Comparison of ENCODE assay signal across 1 fruit fly cellular context in genomic region chr3L:145998-146576, dm6.
TF ChIP-seq lines count a peak whose summit lies in the region.

CG6845 (plus strand) TSS chr3L:146433.

TF ChIP-seq in whole organism, embryonic, 481 proteins besides CTCF, POLR2A, EP300 and RAD21 (continued from another document and continues in another):
- TF ChIP-seq CG8290 (GFP tag; optimal IDR thresholded peaks at IDR 0.05; lab: Kevin White, UChicago) (peak; percentile 91), CG8290 (tag; optimal IDR thresholded peaks at IDR 0.05; lab: Kevin White, UChicago) (peak in 1 of 2 experiments; percentile 25), CG3995 (GFP tag; optimal IDR thresholded peaks at IDR 0.05; lab: Kevin White, UChicago) (no peak), CG3838 (GFP tag; optimal IDR thresholded peaks at IDR 0.05; lab: Kevin White, UChicago) (no peak), wdn (GFP tag; IDR thresholded peaks at IDR 0.05; lab: Robert Waterston, UW) (no peak), CG34376 (GFP tag; optimal IDR thresholded peaks at IDR 0.05; lab: Kevin White, UChicago) (peak; percentile 19), ken (GFP tag; IDR thresholded peaks at IDR 0.05; lab: Robert Waterston, UW) (no peak), tin (GFP tag; optimal IDR thresholded peaks at IDR 0.05; lab: Kevin White, UChicago) (no peak), CG9609 (GFP tag; optimal IDR thresholded peaks at IDR 0.05; lab: Kevin White, UChicago) (no peak), CG4360 (GFP tag; IDR thresholded peaks at IDR 0.05; lab: Robert Waterston, UW) (peak; percentile 89), CG9215 (GFP tag; IDR thresholded peaks at IDR 0.05; lab: Robert Waterston, UW) (no peak), CG15479 (GFP tag; optimal IDR thresholded peaks at IDR 0.05; lab: Kevin White, UChicago) (no peak), CG16779 (GFP tag; IDR thresholded peaks at IDR 0.05; lab: Robert Waterston, UW) (no peak), ash1 (GFP tag; optimal IDR thresholded peaks at IDR 0.05; lab: Kevin White, UChicago) (no peak), Hmr (GFP tag; optimal IDR thresholded peaks at IDR 0.05; lab: Kevin White, UChicago) (peak; percentile 36), CG15514 (GFP tag; optimal IDR thresholded peaks at IDR 0.05; lab: Kevin White, UChicago) (peak; percentile 66), psq (GFP tag; optimal IDR thresholded peaks at IDR 0.05; lab: Kevin White, UChicago) (no peak), insv (GFP tag; optimal IDR thresholded peaks at IDR 0.05; lab: Kevin White, UChicago) (no peak), CG15011 (GFP tag; optimal IDR thresholded peaks at IDR 0.05; lab: Kevin White, UChicago) (no peak), CG6272 (GFP tag; IDR thresholded peaks at IDR 0.05; lab: Robert Waterston, UW) (no peak), CG9797 (GFP tag; optimal IDR thresholded peaks at IDR 0.05; lab: Kevin White, UChicago) (peak; percentile 90), CG17912 (GFP tag; optimal IDR thresholded peaks at IDR 0.05; lab: Kevin White, UChicago) (no peak), CG31388 (GFP tag; optimal IDR thresholded peaks at IDR 0.05; lab: Kevin White, UChicago) (no peak), CG7987 (GFP tag; optimal IDR thresholded peaks at IDR 0.05; lab: Kevin White, UChicago) (no peak), CG1647 (GFP tag; optimal IDR thresholded peaks at IDR 0.05; lab: Kevin White, UChicago) (no peak), ewg (GFP tag; optimal IDR thresholded peaks at IDR 0.05; lab: Kevin White, UChicago) (no peak), NK7.1 (GFP tag; optimal IDR thresholded peaks at IDR 0.05; lab: Kevin White, UChicago) (no peak), hbn (GFP tag; IDR thresholded peaks at IDR 0.05; lab: Robert Waterston, UW; ENCODE audit: partially characterized antibody) (peak; percentile 81), hkb (optimal IDR thresholded peaks at IDR 0.05; lab: Kevin White, UChicago) (no peak), hkb (GFP tag; IDR thresholded peaks at IDR 0.05; lab: Robert Waterston, UW) (no peak), unpg (GFP tag; optimal IDR thresholded peaks at IDR 0.05; lab: Kevin White, UChicago) (no peak), hb (GFP tag; IDR thresholded peaks at IDR 0.05; lab: Robert Waterston, UW; ENCODE audit: partially characterized antibody) (peak; percentile 81), CG11093 (GFP tag; IDR thresholded peaks at IDR 0.05; lab: Robert Waterston, UW) (no peak), CG1529 (GFP tag; optimal IDR thresholded peaks at IDR 0.05; lab: Kevin White, UChicago) (no peak), bcd (GFP tag; optimal IDR thresholded peaks at IDR 0.05; lab: Kevin White, UChicago) (no peak), CG14965 (GFP tag; optimal IDR thresholded peaks at IDR 0.05; lab: Kevin White, UChicago; ENCODE audit: borderline replicate concordance) (no peak), sens-2 (GFP tag; IDR thresholded peaks at IDR 0.05; lab: Robert Waterston, UW) (no peak), ato (GFP tag; IDR thresholded peaks at IDR 0.05; lab: Robert Waterston, UW; ENCODE audit: partially characterized antibody) (peak; percentile 86), NC2α (GFP tag; optimal IDR thresholded peaks at IDR 0.05; lab: Kevin White, UChicago) (no peak), en (GFP tag; optimal IDR thresholded peaks at IDR 0.05; lab: Kevin White, UChicago) (no peak), CG12236 (GFP tag; optimal IDR thresholded peaks at IDR 0.05; lab: Kevin White, UChicago) (no peak), E2f1 (GFP tag; IDR thresholded peaks at IDR 0.05; lab: Robert Waterston, UW) (no peak), CoRest (tag; optimal IDR thresholded peaks at IDR 0.05; lab: Kevin White, UChicago) (peak; percentile 38), dmrt11E (tag; optimal IDR thresholded peaks at IDR 0.05; lab: Kevin White, UChicago) (no peak), cad (GFP tag; optimal IDR thresholded peaks at IDR 0.05; lab: Kevin White, UChicago) (no peak), rib (GFP tag; IDR thresholded peaks at IDR 0.05; lab: Robert Waterston, UW) (no peak), CG4707 (GFP tag; optimal IDR thresholded peaks at IDR 0.05; lab: Kevin White, UChicago) (no peak), Hr51 (GFP tag; optimal IDR thresholded peaks at IDR 0.05; lab: Kevin White, UChicago) (no peak), CG17328 (GFP tag; IDR thresholded peaks at IDR 0.05; lab: Robert Waterston, UW) (no peak), PHDP (tag; optimal IDR thresholded peaks at IDR 0.05; lab: Kevin White, UChicago) (no peak), CG13424 (tag; optimal IDR thresholded peaks at IDR 0.05; lab: Kevin White, UChicago) (no peak), CG2678 (tag; optimal IDR thresholded peaks at IDR 0.05; lab: Kevin White, UChicago) (no peak), NfI (GFP tag; optimal IDR thresholded peaks at IDR 0.05; lab: Kevin White, UChicago) (no peak), toy (GFP tag; IDR thresholded peaks at IDR 0.05; lab: Robert Waterston, UW) (no peak), wek (GFP tag; optimal IDR thresholded peaks at IDR 0.05; lab: Kevin White, UChicago) (no peak), slou (GFP tag; optimal IDR thresholded peaks at IDR 0.05; lab: Kevin White, UChicago) (no peak), CG42726 (GFP tag; IDR thresholded peaks at IDR 0.05; lab: Robert Waterston, UW; ENCODE audit: partially characterized antibody) (0 out of 2 replicates have a peak, but pooled peaks have one; percentile 31), CG13775 (GFP tag; optimal IDR thresholded peaks at IDR 0.05; lab: Kevin White, UChicago) (no peak), Dip2 (GFP tag; IDR thresholded peaks at IDR 0.05; lab: Robert Waterston, UW) (no peak), trem (tag; optimal IDR thresholded peaks at IDR 0.05; lab: Kevin White, UChicago) (peak; percentile 81), Lim3 (GFP tag; IDR thresholded peaks at IDR 0.05; lab: Robert Waterston, UW) (no peak), Xbp1 (GFP tag; optimal IDR thresholded peaks at IDR 0.05; lab: Kevin White, UChicago) (no peak), odd (GFP tag; optimal IDR thresholded peaks at IDR 0.05; lab: Kevin White, UChicago) (no peak), vvl (GFP tag; IDR thresholded peaks at IDR 0.05; lab: Robert Waterston, UW) (no peak), CG13287 (GFP tag; IDR thresholded peaks at IDR 0.05; lab: Robert Waterston, UW; ENCODE audit: partially characterized antibody) (peak; percentile 93), CG6765 (GFP tag; optimal IDR thresholded peaks at IDR 0.05; lab: Kevin White, UChicago) (no peak), CG13624 (GFP tag; optimal IDR thresholded peaks at IDR 0.05; lab: Kevin White, UChicago) (no peak), Chrac-16 (GFP tag; optimal IDR thresholded peaks at IDR 0.05; lab: Kevin White, UChicago) (no peak), Meics (GFP tag; optimal IDR thresholded peaks at IDR 0.05; lab: Kevin White, UChicago) (no peak), Mrtf (GFP tag; IDR thresholded peaks at IDR 0.05; lab: Robert Waterston, UW) (no peak), CG17612 (GFP tag; IDR thresholded peaks at IDR 0.05; lab: Robert Waterston, UW) (no peak), CG4617 (GFP tag; optimal IDR thresholded peaks at IDR 0.05; lab: Kevin White, UChicago; ENCODE audit: borderline replicate concordance) (no peak), Sox100B (GFP tag; optimal IDR thresholded peaks at IDR 0.05; lab: Kevin White, UChicago) (no peak), HmgZ (tag; optimal IDR thresholded peaks at IDR 0.05; lab: Kevin White, UChicago) (peak; percentile 56), exex (tag; optimal IDR thresholded peaks at IDR 0.05; lab: Kevin White, UChicago) (no peak), CG8924 (tag; optimal IDR thresholded peaks at IDR 0.05; lab: Kevin White, UChicago) (no peak), Sry-δ (GFP tag; optimal IDR thresholded peaks at IDR 0.05; lab: Kevin White, UChicago) (peak; percentile 73), CG1233 (GFP tag; optimal IDR thresholded peaks at IDR 0.05; lab: Kevin White, UChicago) (no peak), CG31441 (GFP tag; IDR thresholded peaks at IDR 0.05; lab: Robert Waterston, UW) (no peak), Hr3 (GFP tag; optimal IDR thresholded peaks at IDR 0.05; lab: Kevin White, UChicago) (no peak), danr (GFP tag; IDR thresholded peaks at IDR 0.05; lab: Robert Waterston, UW) (no peak), Aef1 (GFP tag; IDR thresholded peaks at IDR 0.05; lab: Robert Waterston, UW) (peak; percentile 44; the same call in 2 of the 3 replicates), CG10267 (tag; optimal IDR thresholded peaks at IDR 0.05; lab: Kevin White, UChicago) (peak; percentile 50), MBD-R2 (GFP tag; IDR thresholded peaks at IDR 0.05; lab: Robert Waterston, UW) (peak; percentile 58; the same call in 1 of the 2 replicates), org-1 (GFP tag; optimal IDR thresholded peaks at IDR 0.05; lab: Kevin White, UChicago) (no peak), CG8478 (optimal IDR thresholded peaks at IDR 0.05; lab: Kevin White, UChicago) (no peak), Antp (GFP tag; optimal IDR thresholded peaks at IDR 0.05; lab: Kevin White, UChicago) (no peak), pita (GFP tag; optimal IDR thresholded peaks at IDR 0.05; lab: Kevin White, UChicago) (no peak), CG7745 (tag; optimal IDR thresholded peaks at IDR 0.05; lab: Kevin White, UChicago) (no peak), ac (GFP tag; optimal IDR thresholded peaks at IDR 0.05; lab: Kevin White, UChicago) (no peak), run (tag; optimal IDR thresholded peaks at IDR 0.05; lab: Kevin White, UChicago) (no peak), CG7839 (tag; optimal IDR thresholded peaks at IDR 0.05; lab: Kevin White, UChicago) (no peak), CG33213 (GFP tag; optimal IDR thresholded peaks at IDR 0.05; lab: Kevin White, UChicago) (peak; percentile 33), so (GFP tag; IDR thresholded peaks at IDR 0.05; lab: Robert Waterston, UW) (no peak), bsh (GFP tag; optimal IDR thresholded peaks at IDR 0.05; lab: Kevin White, UChicago) (no peak), lab (GFP tag; optimal IDR thresholded peaks at IDR 0.05; lab: Kevin White, UChicago) (no peak), CG3726 (GFP tag; IDR thresholded peaks at IDR 0.05; lab: Robert Waterston, UW) (no peak), sima (GFP tag; optimal IDR thresholded peaks at IDR 0.05; lab: Kevin White, UChicago) (no peak), Ssrp (tag; optimal IDR thresholded peaks at IDR 0.05; lab: Kevin White, UChicago) (no peak), Doc3 (GFP tag; IDR thresholded peaks at IDR 0.05; lab: Robert Waterston, UW; ENCODE audit: partially characterized antibody) (peak; percentile 36; the same call in 1 of the 3 replicates), z (GFP tag; IDR thresholded peaks at IDR 0.05; lab: Robert Waterston, UW) (no peak), Opbp (GFP tag; IDR thresholded peaks at IDR 0.05; lab: Robert Waterston, UW; ENCODE audit: partially characterized antibody) (peak; percentile 72; the same call in 2 of the 3 replicates), slp2 (GFP tag; optimal IDR thresholded peaks at IDR 0.05; lab: Kevin White, UChicago) (no peak), Elba2 (GFP tag; optimal IDR thresholded peaks at IDR 0.05; lab: Kevin White, UChicago) (no peak), nerfin-1 (tag; optimal IDR thresholded peaks at IDR 0.05; lab: Kevin White, UChicago) (no peak), CG31365 (tag; optimal IDR thresholded peaks at IDR 0.05; lab: Kevin White, UChicago) (no peak), CG2199 (GFP tag; IDR thresholded peaks at IDR 0.05; lab: Robert Waterston, UW) (no peak), Bteb2 (GFP tag; optimal IDR thresholded peaks at IDR 0.05; lab: Kevin White, UChicago) (no peak), sc (optimal IDR thresholded peaks at IDR 0.05; lab: Kevin White, UChicago) (no peak), sc (GFP tag; optimal IDR thresholded peaks at IDR 0.05; lab: Kevin White, UChicago) (no peak), CG7786 (GFP tag; optimal IDR thresholded peaks at IDR 0.05; lab: Kevin White, UChicago) (no peak), oc (tag; optimal IDR thresholded peaks at IDR 0.05; lab: Kevin White, UChicago) (peak; percentile 43), ftz-f1 (GFP tag; optimal IDR thresholded peaks at IDR 0.05; lab: Kevin White, UChicago) (no peak), CG18599 (GFP tag; optimal IDR thresholded peaks at IDR 0.05; lab: Kevin White, UChicago) (no peak), crol (GFP tag; IDR thresholded peaks at IDR 0.05; lab: Robert Waterston, UW) (no peak), Asciz (GFP tag; optimal IDR thresholded peaks at IDR 0.05; lab: Kevin White, UChicago) (no peak), mirr (GFP tag; optimal IDR thresholded peaks at IDR 0.05; lab: Kevin White, UChicago) (no peak), sr (GFP tag; IDR thresholded peaks at IDR 0.05; lab: Robert Waterston, UW) (no peak), CG4282 (GFP tag; optimal IDR thresholded peaks at IDR 0.05; lab: Kevin White, UChicago) (no peak), CG3163 (GFP tag; optimal IDR thresholded peaks at IDR 0.05; lab: Kevin White, UChicago) (no peak), CG6689 (GFP tag; IDR thresholded peaks at IDR 0.05; lab: Robert Waterston, UW) (no peak), Camta (GFP tag; optimal IDR thresholded peaks at IDR 0.05; lab: Kevin White, UChicago) (no peak), CG16813 (GFP tag; IDR thresholded peaks at IDR 0.05; lab: Robert Waterston, UW; ENCODE audit: partially characterized antibody) (peak; percentile 70), sim (GFP tag; IDR thresholded peaks at IDR 0.05; lab: Robert Waterston, UW) (no peak), pan (optimal IDR thresholded peaks at IDR 0.05; lab: Kevin White, UChicago) (no peak), pan (GFP tag; optimal IDR thresholded peaks at IDR 0.05 in 1 of 2, IDR thresholded peaks at IDR 0.05 in 1 of 2) (no peak), az2 (GFP tag; optimal IDR thresholded peaks at IDR 0.05; lab: Kevin White, UChicago) (no peak), CG6791 (GFP tag; IDR thresholded peaks at IDR 0.05; lab: Robert Waterston, UW; ENCODE audit: partially characterized antibody) (peak; percentile 80), tup (GFP tag; optimal IDR thresholded peaks at IDR 0.05; lab: Kevin White, UChicago) (no peak), Six4 (GFP tag; optimal IDR thresholded peaks at IDR 0.05; lab: Kevin White, UChicago) (no peak), yki (optimal IDR thresholded peaks at IDR 0.05; lab: Kevin White, UChicago) (no peak), CG1024 (GFP tag; IDR thresholded peaks at IDR 0.05; lab: Robert Waterston, UW) (no peak), CG12219 (GFP tag; optimal IDR thresholded peaks at IDR 0.05; lab: Kevin White, UChicago) (no peak), Ets65A (GFP tag; lab: Kevin White, UChicago) (no peak), CG10979 (tag; optimal IDR thresholded peaks at IDR 0.05; lab: Kevin White, UChicago) (no peak), Med (GFP tag; lab: Kevin White, UChicago) (no peak), CG18011 (GFP tag; optimal IDR thresholded peaks at IDR 0.05; lab: Kevin White, UChicago) (no peak), pros (GFP tag; optimal IDR thresholded peaks at IDR 0.05; lab: Kevin White, UChicago) (no peak), grau (tag; optimal IDR thresholded peaks at IDR 0.05; lab: Kevin White, UChicago) (no peak)
